Worm (Caenorhabditis elegans): ENCODE measurements around the gene Y17G7B.21.

The Y17G7B.21 gene

DNA sequence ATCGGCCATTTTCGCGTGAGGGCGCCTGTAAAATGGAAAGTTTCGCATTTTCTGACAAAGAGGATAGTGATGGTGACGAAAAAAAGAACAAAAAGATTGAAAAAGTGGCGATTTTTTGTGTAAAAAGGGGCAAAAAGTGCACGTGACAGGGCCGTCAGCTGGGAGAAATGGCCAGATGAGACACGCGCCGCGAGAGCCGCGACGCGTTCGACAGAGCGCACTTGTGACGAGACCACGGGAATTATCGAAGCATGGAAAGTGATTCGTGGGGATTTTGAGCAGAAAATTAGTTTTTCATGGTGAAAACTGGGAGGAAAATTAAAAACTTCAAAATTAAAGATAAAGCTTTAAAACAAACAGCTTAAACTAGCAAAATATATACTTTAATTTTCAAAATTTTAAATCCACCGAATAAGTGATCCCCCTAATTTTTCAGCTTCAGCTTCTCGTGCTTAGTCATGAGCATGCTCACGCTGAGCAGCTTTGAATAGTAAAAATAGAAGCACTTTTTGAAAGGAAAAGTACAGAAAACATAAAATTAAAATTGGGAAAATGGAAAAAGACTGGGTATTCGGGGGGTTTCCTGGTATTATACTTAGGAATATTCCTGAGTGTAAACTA, 9.8 kb downstream of the Y17G7B.21 start, which contains the start of gene W03C9.5:
W03C9.5 (minus strand) TSS at position 38 of the 621 bp plus-strand sequence.
- TF ChIP-seq ceh-8 (GFP tag; optimal IDR thresholded peaks at IDR 0.05) (peak; percentile 84), aha-1 (tag; optimal IDR thresholded peaks at IDR 0.05) (peak; percentile 17), nhr-77 (tag; optimal IDR thresholded peaks at IDR 0.05) (peak; percentile 90), pqm-1 (tag; optimal IDR thresholded peaks at IDR 0.05) (no peak), ceh-88 (GFP tag; IDR thresholded peaks at IDR 0.05) (peak; percentile 93), zag-1 (tag; optimal IDR thresholded peaks at IDR 0.05) (peak; percentile 20), tlp-1 (tag; optimal IDR thresholded peaks at IDR 0.05) (no peak), fkh-4 (tag; optimal IDR thresholded peaks at IDR 0.05; ENCODE audit: borderline replicate concordance) (peak; percentile 46), nhr-76 (tag; optimal IDR thresholded peaks at IDR 0.05) (no peak), unc-30 (tag; optimal IDR thresholded peaks at IDR 0.05) (no peak), hlh-17 (GFP tag; optimal IDR thresholded peaks at IDR 0.05; ENCODE audit: borderline replicate concordance) (no peak), hpl-2 (GFP tag; optimal IDR thresholded peaks at IDR 0.05) (peak; percentile 82), C34B4.2 (tag; optimal IDR thresholded peaks at IDR 0.05) (no peak), nhr-47 (tag; optimal IDR thresholded peaks at IDR 0.05) (peak; percentile 96), lin-14 (GFP tag; optimal IDR thresholded peaks at IDR 0.05) (peak; percentile 97), mep-1 (tag; optimal IDR thresholded peaks at IDR 0.05) (peak; percentile 95), fos-1 (tag; optimal IDR thresholded peaks at IDR 0.05) (peak; percentile 88), vab-15 (tag; optimal IDR thresholded peaks at IDR 0.05) (peak; percentile 97), blmp-1 (tag; optimal IDR thresholded peaks at IDR 0.05) (peak; percentile 77), isw-1 (GFP tag; IDR thresholded peaks at IDR 0.05) (peak; percentile 94), pag-3 (tag; optimal IDR thresholded peaks at IDR 0.05; ENCODE audit: borderline replicate concordance, insufficient read depth) (peak; percentile 70), fkh-10 (GFP tag; optimal IDR thresholded peaks at IDR 0.05) (peak; percentile 58), mef-2 (tag; optimal IDR thresholded peaks at IDR 0.05) (peak; percentile 75), tbx-2 (tag; optimal IDR thresholded peaks at IDR 0.05) (peak; percentile 95), skn-1 (tag; optimal IDR thresholded peaks at IDR 0.05) (peak; percentile 95), fkh-8 (tag; optimal IDR thresholded peaks at IDR 0.05) (peak; percentile 99), egl-13 (tag; optimal IDR thresholded peaks at IDR 0.05) (peak; percentile 90), grh-1 (GFP tag; IDR thresholded peaks at IDR 0.05) (peak; percentile 65), nhr-19 (GFP tag; conservative IDR thresholded peaks at IDR 0.05) (peak; percentile 93), ceh-82 (tag; optimal IDR thresholded peaks at IDR 0.05) (peak; percentile 90 to 98 (median 91)), swsn-7 (tag; optimal IDR thresholded peaks at IDR 0.05) (peak; percentile 92), mdl-1 (tag; optimal IDR thresholded peaks at IDR 0.05) (peak in 1 of 2 experiments; percentile 98), jun-1 (tag; optimal IDR thresholded peaks at IDR 0.05) (peak; percentile 90), unc-86 (tag; optimal IDR thresholded peaks at IDR 0.05) (peak; percentile 92), lin-15B (tag; optimal IDR thresholded peaks at IDR 0.05) (peak; percentile 97), elt-2 (tag; optimal IDR thresholded peaks at IDR 0.05) (peak; percentile 78), lir-3 (tag; optimal IDR thresholded peaks at IDR 0.05; ENCODE audit: poor library complexity) (peak; percentile 94), nhr-12 (tag; optimal IDR thresholded peaks at IDR 0.05) (no peak), zip-4 (GFP tag; optimal IDR thresholded peaks at IDR 0.05) (peak; percentile 38), sox-4 (tag; optimal IDR thresholded peaks at IDR 0.05) (peak; percentile 72), snpc-4 (tag; optimal IDR thresholded peaks at IDR 0.05) (peak; percentile 82), lin-39 (tag; optimal IDR thresholded peaks at IDR 0.05) (no peak), mab-9 (GFP tag; IDR thresholded peaks at IDR 0.05) (peak; percentile 76), ceh-63 (GFP tag; optimal IDR thresholded peaks at IDR 0.05) (no peak), lin-35 (GFP tag; optimal IDR thresholded peaks at IDR 0.05) (peak; percentile 89 to 94), nhr-28 (tag; optimal IDR thresholded peaks at IDR 0.05) (no peak), lsy-2 (tag; optimal IDR thresholded peaks at IDR 0.05) (peak; percentile 92 to 96), dsc-1 (tag; optimal IDR thresholded peaks at IDR 0.05) (peak; percentile 92), nhr-237 (tag; optimal IDR thresholded peaks at IDR 0.05) (peak; percentile 89), xbp-1 (tag; optimal IDR thresholded peaks at IDR 0.05) (peak; percentile 89), nhr-84 (tag; optimal IDR thresholded peaks at IDR 0.05) (peak; percentile 51), C16A3.4 (tag; optimal IDR thresholded peaks at IDR 0.05) (peak; percentile 97)

Measured in whole organism, L1 larva.